Worm (Caenorhabditis elegans) whole organism, L4/young adult: ENCODE measurements around the gene mltn-1.

Experiments
- dao-5 ChIP-seq: sonication (generic microtip); optimal IDR thresholded peaks from 2 replicates; lab custom pipeline; 2016; ENCODE audit warnings: missing genotype, missing genetic modification characterization, moderate library complexity, missing compliant biosample characterization
- him-1 ChIP-seq: sonication (generic microtip); optimal IDR thresholded peaks from 2 replicates; lab custom pipeline; 2016; ENCODE audit warnings: missing genotype, missing genetic modification reagents, missing genetic modification characterization, missing compliant biosample characterization

DNA sequence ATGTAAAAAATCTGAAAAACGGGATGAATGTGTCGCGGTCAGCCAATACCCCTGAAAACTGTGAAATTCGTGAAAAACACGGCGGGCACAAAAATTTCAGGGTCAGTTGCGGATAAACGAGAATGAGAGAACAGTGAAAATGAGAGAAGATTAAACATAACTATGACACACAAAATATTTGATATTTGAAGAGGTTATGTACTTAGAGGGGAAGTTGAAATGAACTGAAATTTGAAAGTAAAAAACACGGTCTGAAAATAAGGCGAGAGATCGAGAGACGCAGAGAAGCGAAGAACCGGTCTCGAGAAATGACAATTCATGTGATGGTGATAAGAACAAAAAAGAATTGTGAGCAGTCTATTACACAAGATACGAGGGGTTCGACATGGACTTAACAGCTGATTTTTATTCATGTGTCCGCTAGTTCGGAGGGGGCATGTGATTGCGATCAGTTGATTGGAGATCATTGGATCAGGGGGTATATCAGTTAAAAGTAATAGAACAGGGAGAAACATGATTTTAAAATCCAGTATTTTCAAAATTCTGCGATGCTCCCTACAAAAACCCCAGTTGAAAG is 20.7 kb upstream of the mltn-1 start, which contains the start of gene moe-3:
- TF ChIP-seq dao-5: no peak
- TF ChIP-seq him-1 (tag; lab: Kevin White, UChicago): no peak
